Fruit fly (Drosophila melanogaster) whole organism, pupa: Measurements from ENCODE around the gene CG11889.

Experiments used
- CG10348 ChIP-seq: fragments of 200-800 bp; sonication (Bioruptor generic); IDR thresholded peaks from 2 replicates; pipeline ENCODE4 v1.3.6; 2022; ENCODE audit warnings: missing biosample characterization, missing genetic modification characterization
- CG12605 ChIP-seq: fragments of 200-800 bp; sonication (Bioruptor generic); IDR thresholded peaks from 2 replicates; pipeline ENCODE4 v1.3.6; 2022; ENCODE audit warnings: missing biosample characterization, missing genetic modification characterization
- CG13204 ChIP-seq: fragments of 200-800 bp; sonication (Bioruptor generic); optimal IDR thresholded peaks from 2 replicates; lab custom pipeline; 2018; ENCODE audit warnings: missing biosample characterization, mild to moderate bottlenecking, missing genetic modification characterization, moderate library complexity
- CG14655 ChIP-seq: fragments of 200-800 bp; sonication (Bioruptor generic); optimal IDR thresholded peaks from 3 replicates; lab custom pipeline; 2017; ENCODE audit warnings: mild to moderate bottlenecking, missing biosample characterization, missing genetic modification reagents, missing genetic modification characterization
- CG15710 ChIP-seq: fragments of 200-800 bp; sonication (Bioruptor generic); optimal IDR thresholded peaks from 2 replicates; lab custom pipeline; 2018; ENCODE audit warnings: missing biosample characterization, mild to moderate bottlenecking, missing genetic modification characterization, moderate library complexity
- CG17806 ChIP-seq: fragments of 200-800 bp; sonication (Bioruptor generic); optimal IDR thresholded peaks from 2 replicates; lab custom pipeline; 2018; ENCODE audit warnings: missing biosample characterization, mild to moderate bottlenecking, missing genetic modification characterization, moderate library complexity
- CG32121 ChIP-seq: fragments of 200-800 bp; sonication (Bioruptor generic); IDR thresholded peaks from 2 replicates; pipeline ENCODE4 v1.3.6; 2022; ENCODE audit warnings: missing biosample characterization, missing genetic modification characterization
- CG34367 ChIP-seq: fragments of 200-800 bp; sonication (Bioruptor generic); optimal IDR thresholded peaks from 2 replicates; lab custom pipeline; 2018; ENCODE audit warnings: missing biosample characterization, mild to moderate bottlenecking, missing genetic modification characterization
- CG4496 ChIP-seq: fragments of 200-800 bp; sonication (Bioruptor generic); IDR thresholded peaks from 3 replicates; pipeline ENCODE4 v1.3.6; 2022; ENCODE audit warnings: missing biosample characterization, missing genetic modification characterization
- CG8159 ChIP-seq: fragments of 200-800 bp; sonication (Bioruptor generic); optimal IDR thresholded peaks from 3 replicates; lab custom pipeline; 2018; ENCODE audit warnings: missing biosample characterization, mild to moderate bottlenecking, missing genetic modification characterization, moderate library complexity
- CG8301 ChIP-seq: fragments of 200-800 bp; sonication (Bioruptor generic); optimal IDR thresholded peaks from 2 replicates; lab custom pipeline; 2018; ENCODE audit warnings: missing biosample characterization, mild to moderate bottlenecking, missing genetic modification characterization
- CG9948 ChIP-seq: fragments of 200-800 bp; sonication (Bioruptor generic); optimal IDR thresholded peaks from 2 replicates; lab custom pipeline; 2018; ENCODE audit warnings: missing biosample characterization, mild to moderate bottlenecking, missing genetic modification characterization, moderate library complexity
- D1 ChIP-seq: fragments of 200-800 bp; sonication (Bioruptor generic); optimal IDR thresholded peaks from 2 replicates; lab custom pipeline; 2018; ENCODE audit warnings: missing biosample characterization, mild to moderate bottlenecking, missing genetic modification characterization, moderate library complexity
- EcR ChIP-seq: fragments of 200-800 bp; sonication (Bioruptor generic); optimal IDR thresholded peaks from 3 replicates; lab custom pipeline; 2019; ENCODE audit warnings: missing biosample characterization, missing genetic modification characterization, mild to moderate bottlenecking, moderate library complexity, missing genetic modification reagents
- Ets98B ChIP-seq: fragments of 200-800 bp; sonication (Bioruptor generic); IDR thresholded peaks from 2 replicates; pipeline ENCODE4 v1.3.6; 2022; ENCODE audit warnings: missing biosample characterization, missing genetic modification characterization
- Pif1A ChIP-seq: fragments of 200-800 bp; sonication (Bioruptor generic); optimal IDR thresholded peaks from 3 replicates; lab custom pipeline; 2016; ENCODE audit warnings: missing biosample characterization, missing genetic modification characterization
- Pif1B ChIP-seq: fragments of 200-800 bp; sonication (Bioruptor generic); optimal IDR thresholded peaks from 3 replicates; lab custom pipeline; 2016; ENCODE audit warnings: missing biosample characterization, missing genetic modification characterization
- Snoo ChIP-seq: fragments of 200-800 bp; sonication (Bioruptor generic); optimal IDR thresholded peaks from 3 replicates; lab custom pipeline; 2017; ENCODE audit warnings: missing biosample characterization, mild to moderate bottlenecking, missing genetic modification characterization, inconsistent platforms
- fd96Ca ChIP-seq: fragments of 200-800 bp; sonication (Bioruptor generic); IDR thresholded peaks from 3 replicates; pipeline ENCODE4 v1.3.6; 2022; ENCODE audit warnings: missing biosample characterization, missing genetic modification characterization
- gl ChIP-seq: fragments of 200-800 bp; sonication (Bioruptor generic); optimal IDR thresholded peaks from 2 replicates; lab custom pipeline; 2018; ENCODE audit warnings: missing biosample characterization, mild to moderate bottlenecking, missing genetic modification characterization
- rn ChIP-seq: fragments of 200-800 bp; sonication (Bioruptor generic); IDR thresholded peaks from 2 replicates; pipeline ENCODE4 v1.3.6; 2022; ENCODE audit warnings: missing biosample characterization, missing genetic modification characterization

The CG11889 gene

DNA sequence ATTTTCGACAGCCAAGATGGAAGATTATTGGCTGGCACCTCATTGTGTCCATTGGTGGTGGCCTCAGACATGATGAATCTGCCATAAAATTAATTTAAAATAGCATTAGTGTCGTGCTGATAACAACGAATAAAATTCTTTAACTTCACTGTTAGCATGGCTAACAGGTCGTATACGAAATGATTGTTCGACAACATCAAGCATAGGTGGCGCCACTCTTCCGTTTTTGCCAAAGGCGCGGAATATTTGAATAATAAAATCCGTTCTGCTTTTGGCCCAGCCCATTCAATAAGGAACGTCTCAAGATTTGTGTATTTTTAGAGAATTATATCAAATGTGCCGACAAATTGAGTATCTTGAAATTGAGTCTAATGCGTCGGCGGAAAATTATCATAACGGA is 42.6 kb downstream of the CG11889 start:
- TF ChIP-seq CG12605 (GFP tag; lab: Robert Waterston, UW) (no peak), D1 (no peak), EcR (no peak), rn (no peak), CG4496 (GFP tag; lab: Robert Waterston, UW) (no peak), fd96Ca (GFP tag; lab: Robert Waterston, UW) (no peak), Pif1B (GFP tag; lab: Kevin White, UChicago) (no peak), gl (tag; lab: Kevin White, UChicago) (no peak)

- TF ChIP-seq Pif1B (GFP tag; lab: Kevin White, UChicago) (no peak), CG34367 (no peak), CG32121 (no peak), CG17806 (tag; lab: Kevin White, UChicago) (no peak), rn (no peak), CG8301 (tag; lab: Kevin White, UChicago) (no peak), CG8159 (tag; lab: Kevin White, UChicago) (no peak), CG10348 (no peak), EcR (no peak), CG15710 (tag; lab: Kevin White, UChicago) (no peak), gl (tag; lab: Kevin White, UChicago) (no peak)
Observed at dm6 chr3R:25313771-25314170, 43.8 kb downstream of the CG11889 start, which contains the start of gene CG31087. CG31087 (minus strand) TSS chr3R:25313833.

- TF ChIP-seq rn (no peak), fd96Ca (GFP tag; lab: Robert Waterston, UW) (no peak), gl (tag; lab: Kevin White, UChicago) (no peak), Ets98B (GFP tag; lab: Robert Waterston, UW) (no peak), CG4496 (GFP tag; lab: Robert Waterston, UW) (no peak), CG34367 (no peak), CG14655 (no peak), EcR (no peak), CG15710 (tag; lab: Kevin White, UChicago) (no peak), CG13204 (GFP tag; lab: Kevin White, UChicago) (no peak)
Observed at dm6 chr3R:25316016-25316415, 46.0 kb downstream of the CG11889 start, which contains the start of gene CG10559. CG10559 (minus strand) TSS chr3R:25316116.

DNA sequence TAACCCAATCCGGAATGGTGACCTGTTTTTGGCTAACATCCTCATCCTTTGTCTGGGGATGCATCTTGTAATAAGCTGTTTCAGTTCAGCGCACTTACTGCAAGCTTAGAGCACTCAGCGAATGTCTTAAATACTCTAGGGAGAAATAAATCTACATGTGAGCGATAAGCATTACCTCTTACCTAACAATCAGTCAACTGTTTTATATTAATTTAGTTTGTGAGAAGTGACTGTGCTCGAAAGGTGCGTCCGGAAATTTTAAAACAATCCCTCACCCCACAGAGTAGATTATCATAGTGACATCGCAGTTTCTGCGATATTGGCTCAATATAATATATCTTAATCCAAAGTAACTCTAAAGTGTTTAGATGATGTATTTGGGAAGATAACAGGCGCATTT is 48.0 kb downstream of the CG11889 start, which contains the start of gene CG10553:
Gene CG10553 (minus strand): TSS at position 101 of the 400 bp plus-strand sequence.
- TF ChIP-seq Pif1B (GFP tag; lab: Kevin White, UChicago) (no peak), CG4496 (GFP tag; lab: Robert Waterston, UW) (no peak), CG14655 (no peak), CG17806 (tag; lab: Kevin White, UChicago) (no peak), gl (tag; lab: Kevin White, UChicago) (no peak), CG12605 (GFP tag; lab: Robert Waterston, UW) (no peak), D1 (no peak), CG34367 (no peak), fd96Ca (GFP tag; lab: Robert Waterston, UW) (no peak), CG8301 (tag; lab: Kevin White, UChicago) (no peak), Snoo (tag; lab: Kevin White, UChicago) (no peak), rn (no peak), EcR (no peak), Pif1A (GFP tag; lab: Kevin White, UChicago) (no peak), CG9948 (tag; lab: Kevin White, UChicago) (no peak), CG10348 (no peak), CG32121 (no peak), CG15710 (tag; lab: Kevin White, UChicago) (no peak), Ets98B (GFP tag; lab: Robert Waterston, UW) (no peak), CG13204 (GFP tag; lab: Kevin White, UChicago) (no peak)

DNA sequence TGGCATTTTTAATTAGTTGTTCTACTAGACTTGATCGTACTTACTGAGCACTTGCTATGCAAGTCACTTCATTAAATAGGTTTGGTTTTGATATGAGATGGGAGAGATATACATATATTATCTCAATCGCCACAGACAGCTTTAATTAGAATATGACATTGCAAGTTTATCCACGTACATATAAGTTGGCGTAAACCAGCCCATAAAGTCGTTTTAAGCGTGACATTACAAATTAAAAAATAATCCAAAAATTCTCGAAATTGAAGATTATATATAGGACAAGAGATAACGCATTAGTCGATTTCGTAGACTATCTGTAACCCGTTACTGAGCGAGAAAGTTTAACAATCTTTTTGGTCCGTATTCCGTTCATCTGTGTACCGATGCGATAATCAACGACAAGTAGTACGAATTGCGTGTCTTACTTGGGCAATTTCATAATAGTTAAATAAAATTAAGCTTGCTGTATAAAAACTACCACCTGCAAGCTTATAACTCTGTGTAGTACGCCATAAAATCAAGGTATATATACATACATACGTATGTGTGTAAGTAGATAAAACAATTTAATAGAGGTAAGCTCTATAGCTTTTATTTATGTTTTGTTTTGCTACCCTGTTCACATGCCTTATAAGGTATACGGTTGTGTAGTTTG is 50.2 kb downstream of the CG11889 start, which contains the start of gene CG10560:
Gene CG10560 (minus strand): TSS at position 51 of the 655 bp plus-strand sequence.
- TF ChIP-seq EcR: no peak
- no peak for TF ChIP-seq CG12605 (GFP tag; lab: Robert Waterston, UW)
- TF ChIP-seq CG9948 (tag; lab: Kevin White, UChicago): no peak
- no peak for TF ChIP-seq CG32121
- no peak for TF ChIP-seq Pif1A (GFP tag; lab: Kevin White, UChicago)
- no peak for TF ChIP-seq CG10348
- no peak for TF ChIP-seq CG8159 (tag; lab: Kevin White, UChicago)
- no peak for TF ChIP-seq CG4496 (GFP tag; lab: Robert Waterston, UW)
- no peak for TF ChIP-seq Ets98B (GFP tag; lab: Robert Waterston, UW)
- TF ChIP-seq gl (tag; lab: Kevin White, UChicago): no peak
- TF ChIP-seq CG17806 (tag; lab: Kevin White, UChicago): no peak
- TF ChIP-seq Snoo (tag; lab: Kevin White, UChicago): no peak
- TF ChIP-seq rn: no peak
- no peak for TF ChIP-seq Pif1B (GFP tag; lab: Kevin White, UChicago)
- no peak for TF ChIP-seq fd96Ca (GFP tag; lab: Robert Waterston, UW)
- no peak for TF ChIP-seq CG13204 (GFP tag; lab: Kevin White, UChicago)
- no peak for TF ChIP-seq D1

dm6 chr3R:25320898-25321297 is 50.9 kb downstream of the CG11889 start:
- no peak for TF ChIP-seq fd96Ca (GFP tag; lab: Robert Waterston, UW)
- TF ChIP-seq CG12605 (GFP tag; lab: Robert Waterston, UW): no peak
- TF ChIP-seq Pif1B (GFP tag; lab: Kevin White, UChicago): no peak
- no peak for TF ChIP-seq CG17806 (tag; lab: Kevin White, UChicago)
- no peak for TF ChIP-seq CG32121
- TF ChIP-seq CG9948 (tag; lab: Kevin White, UChicago): no peak
- no peak for TF ChIP-seq CG8159 (tag; lab: Kevin White, UChicago)
- TF ChIP-seq CG10348: no peak
- no peak for TF ChIP-seq CG4496 (GFP tag; lab: Robert Waterston, UW)
- no peak for TF ChIP-seq CG8301 (tag; lab: Kevin White, UChicago)
- no peak for TF ChIP-seq Ets98B (GFP tag; lab: Robert Waterston, UW)
